Worm (Caenorhabditis elegans) whole organism, L4 larva: ENCODE data around the gene F23H11.5.

Experiments
- F10B5.3 ChIP-seq: sonication (generic microtip); optimal IDR thresholded peaks from 2 replicates; lab custom pipeline; 2016; ENCODE audit warnings: mild to moderate bottlenecking, missing genetic modification characterization, missing compliant biosample characterization
- aly-2 ChIP-seq: sonication (generic microtip); optimal IDR thresholded peaks from 2 replicates; lab custom pipeline; 2018; ENCODE audit warnings: missing biosample characterization, missing genetic modification characterization
- ceh-62 ChIP-seq: sonication (generic microtip); optimal IDR thresholded peaks from 2 replicates; lab custom pipeline; 2017; ENCODE audit warnings: missing biosample characterization, missing genetic modification characterization
- dpl-1 ChIP-seq: fragments of 150-350 bp; optimal IDR thresholded peaks from 2 replicates; lab custom pipeline; 2014; ENCODE audit warnings: missing biosample characterization, missing genetic modification reagents, missing genetic modification characterization
- nhr-25 ChIP-seq: sonication (generic microtip); optimal IDR thresholded peaks from 2 replicates; lab custom pipeline; 2017; ENCODE audit warnings: missing genetic modification characterization, mild to moderate bottlenecking, missing compliant biosample characterization, antibody characterized with exemption, moderate library complexity, borderline replicate concordance; ENCODE audit not compliant: insufficient read depth
- nhr-76 ChIP-seq: fragments of 150-350 bp; optimal IDR thresholded peaks from 2 replicates; lab custom pipeline; 2014; ENCODE audit warnings: missing biosample characterization, missing genetic modification characterization
- unc-130 ChIP-seq: sonication (generic microtip); optimal IDR thresholded peaks from 2 replicates; lab custom pipeline; 2016; ENCODE audit warnings: missing genetic modification reagents, missing genetic modification characterization, missing compliant biosample characterization
- zag-1 ChIP-seq: fragments of 150-350 bp; optimal IDR thresholded peaks from 2 replicates; lab custom pipeline; 2014; ENCODE audit warnings: missing biosample characterization, missing genetic modification characterization

DNA sequence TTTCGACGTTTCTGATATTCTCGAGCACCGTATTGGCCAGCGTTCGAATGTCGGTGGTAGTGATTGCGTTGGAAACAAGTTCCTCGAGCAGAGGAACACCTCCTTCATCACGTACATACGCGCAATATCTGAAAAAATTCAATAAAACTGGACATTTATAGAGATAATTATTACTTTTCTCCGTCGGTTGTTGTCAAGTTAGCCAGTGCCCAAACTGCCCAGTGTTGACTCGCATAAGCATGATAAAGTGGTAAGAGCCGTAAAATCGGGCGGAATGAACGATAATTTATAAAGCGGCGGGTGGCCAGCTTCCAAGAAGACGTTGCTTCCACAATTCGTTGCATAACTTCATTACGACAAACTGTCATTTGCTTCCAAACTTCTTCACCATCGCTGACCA lies 26.8 kb downstream of the F23H11.5 start:
- TF ChIP-seq F10B5.3: no peak
- TF ChIP-seq nhr-76 (tag; lab: Kevin White, UChicago): no peak
- no peak for TF ChIP-seq zag-1 (tag; lab: Kevin White, UChicago)
- no peak for TF ChIP-seq dpl-1 (GFP tag; lab: Kevin White, UChicago)
- TF ChIP-seq aly-2 (tag; lab: Kevin White, UChicago): no peak
- no peak for TF ChIP-seq nhr-25
- no peak for TF ChIP-seq unc-130 (GFP tag; lab: Kevin White, UChicago)
- no peak for TF ChIP-seq ceh-62 (tag; lab: Kevin White, UChicago)
